Worm (Caenorhabditis elegans): ENCODE results near the gene slcf-2.

ce11 chrX:3403195-3403594 lies 9.5 kb downstream of the slcf-2 start, which contains the start of gene vit-5:
- TF ChIP-seq snpc-4 (tag; optimal IDR thresholded peaks at IDR 0.05) (no peak), unc-39 (tag; optimal IDR thresholded peaks at IDR 0.05) (no peak), lin-39 (tag; optimal IDR thresholded peaks at IDR 0.05) (no peak), nhr-12 (tag; optimal IDR thresholded peaks at IDR 0.05) (no peak), skn-1 (tag; optimal IDR thresholded peaks at IDR 0.05) (no peak), nhr-43 (tag; optimal IDR thresholded peaks at IDR 0.05; ENCODE audit: poor library complexity, severe bottlenecking) (no peak), unc-62 (GFP tag; optimal IDR thresholded peaks at IDR 0.05) (no peak), fos-1 (tag; optimal IDR thresholded peaks at IDR 0.05) (no peak)

Data from whole organism, L3 larva.